Worm (Caenorhabditis elegans) whole organism, L4 larva: ENCODE data around the gene Y47D7A.2.

Source experiments
- Y5F2A.4 ChIP-seq: fragments of 200-800 bp; sonication (Bioruptor generic); optimal IDR thresholded peaks from 2 replicates; lab custom pipeline; 2018; ENCODE audit warnings: mild to moderate bottlenecking, missing genetic modification characterization, missing compliant biosample characterization
- ceh-28 ChIP-seq: fragments of 150-350 bp; optimal IDR thresholded peaks from 2 replicates; lab custom pipeline; 2014; ENCODE audit warnings: missing biosample characterization, missing genetic modification reagents, missing genetic modification characterization
- ceh-82 ChIP-seq: sonication (generic microtip); optimal IDR thresholded peaks from 2 replicates; lab custom pipeline; 2017; ENCODE audit warnings: missing biosample characterization, missing genetic modification characterization
- daf-12 ChIP-seq: fragments of 150-350 bp; optimal IDR thresholded peaks from 2 replicates; lab custom pipeline; 2014; ENCODE audit warnings: missing biosample characterization, missing genetic modification reagents, missing genetic modification characterization
- dve-1 ChIP-seq: sonication (generic microtip); optimal IDR thresholded peaks from 2 replicates; lab custom pipeline; 2017; ENCODE audit warnings: antibody characterized with exemption, mild to moderate bottlenecking, missing genetic modification characterization, missing compliant biosample characterization; ENCODE audit not compliant: insufficient read depth
- egl-43 ChIP-seq: fragments of 200-800 bp; sonication (Bioruptor generic); IDR thresholded peaks from 2 replicates; pipeline ENCODE4 v1.3.6; 2022; ENCODE audit warnings: missing genetic modification reagents, missing genetic modification characterization, missing compliant biosample characterization
- fkh-10 ChIP-seq: fragments of 150-350 bp; optimal IDR thresholded peaks from 2 replicates; lab custom pipeline; 2014; ENCODE audit warnings: missing biosample characterization, missing genetic modification reagents, missing genetic modification characterization
- hlh-30 ChIP-seq: sonication (generic microtip); optimal IDR thresholded peaks from 2 replicates; lab custom pipeline; 2017; ENCODE audit warnings: antibody characterized with exemption, mild to moderate bottlenecking, missing genetic modification characterization, missing compliant biosample characterization; ENCODE audit not compliant: insufficient read depth
- jun-1 ChIP-seq: fragments of 150-350 bp; optimal IDR thresholded peaks from 2 replicates; lab custom pipeline; 2014; ENCODE audit warnings: missing biosample characterization, missing genetic modification reagents, missing genetic modification characterization
- lin-39 ChIP-seq: fragments of 150-350 bp; optimal IDR thresholded peaks from 2 replicates; lab custom pipeline; 2014; ENCODE audit warnings: missing biosample characterization, missing genetic modification reagents, missing genetic modification characterization
- nhr-10 ChIP-seq: fragments of 150-350 bp; optimal IDR thresholded peaks from 2 replicates; lab custom pipeline; 2014; ENCODE audit warnings: missing biosample characterization, missing genetic modification characterization
- nhr-11 ChIP-seq: fragments of 150-350 bp; optimal IDR thresholded peaks from 2 replicates; lab custom pipeline; 2014; ENCODE audit warnings: missing biosample characterization, missing genetic modification characterization
- unc-39 ChIP-seq: sonication (generic microtip); optimal IDR thresholded peaks from 2 replicates; lab custom pipeline; 2017; ENCODE audit warnings: missing biosample characterization, missing genetic modification characterization
- unc-62 ChIP-seq, 3 experiments: fragments of 150-350 bp in 1 of 3; sonication (generic microtip); optimal IDR thresholded peaks in 2 of 3; peaks in 1 of 3; 1 replicate in 1 of 3; 2 replicates in 2 of 3; lab custom pipeline; 2014 to 2017; ENCODE audit warnings: missing biosample characterization in 3 of 3, missing genetic modification characterization in 3 of 3, missing genetic modification reagents in 3 of 3, missing genotype in 1 of 3

- no peak for TF ChIP-seq fkh-10 (GFP tag; lab: Kevin White, UChicago)
- TF ChIP-seq daf-12 = no peak
- TF ChIP-seq unc-39 (tag; lab: Kevin White, UChicago) = no peak
- no peak for TF ChIP-seq ceh-28 (tag; lab: Kevin White, UChicago)
- no peak for TF ChIP-seq nhr-10 (tag; lab: Kevin White, UChicago)
- TF ChIP-seq unc-62 (GFP tag; optimal IDR thresholded peaks at IDR 0.05 in 1 of 2; lab: Kevin White, UChicago) = no peak
- no peak for TF ChIP-seq unc-62 (tag; optimal IDR thresholded peaks at IDR 0.05; lab: Kevin White, UChicago)
- no peak for TF ChIP-seq Y5F2A.4 (GFP tag; lab: Kevin White, UChicago)
- TF ChIP-seq dve-1 (tag; lab: Kevin White, UChicago) = peak; percentile 51
- TF ChIP-seq jun-1 (tag; lab: Kevin White, UChicago) = no peak
- peak; percentile 42 for TF ChIP-seq hlh-30
- no peak for TF ChIP-seq lin-39
- no peak for TF ChIP-seq nhr-11
- TF ChIP-seq egl-43 (GFP tag; lab: Robert Waterston, UW) = no peak
- TF ChIP-seq ceh-82 (tag; lab: Kevin White, UChicago) = no peak
Observed at ce11 chrV:4371309-4371933, 48.7 kb upstream of the Y47D7A.2 start, which contains the start of the genes gmpr-1 and fipp-1.
